Worm (Caenorhabditis elegans) whole organism, L1 larva: ENCODE data around the gene picc-1.

Experiments
- C16A3.4 ChIP-seq: fragments of 150-350 bp; optimal IDR thresholded peaks from 2 replicates; lab custom pipeline; 2014; ENCODE audit warnings: missing biosample characterization, missing genetic modification characterization
- C34B4.2 ChIP-seq: sonication (generic microtip); optimal IDR thresholded peaks from 2 replicates; lab custom pipeline; 2017; ENCODE audit warnings: mild to moderate bottlenecking, missing genetic modification characterization, missing compliant biosample characterization
- F16B12.6 ChIP-seq: fragments of 150-350 bp; optimal IDR thresholded peaks from 2 replicates; lab custom pipeline; 2014; ENCODE audit warnings: missing biosample characterization, missing genetic modification characterization
- ama-1 ChIP-seq: fragments of 150-350 bp; optimal IDR thresholded peaks from 2 replicates; lab custom pipeline; 2014
- ceh-63 ChIP-seq: fragments of 200-800 bp; sonication (Bioruptor generic); optimal IDR thresholded peaks from 2 replicates; lab custom pipeline; 2018; ENCODE audit warnings: mild to moderate bottlenecking, missing genetic modification characterization, missing compliant biosample characterization
- ceh-8 ChIP-seq: fragments of 200-800 bp; sonication (Bioruptor generic); optimal IDR thresholded peaks from 2 replicates; lab custom pipeline; 2018; ENCODE audit warnings: mild to moderate bottlenecking, missing genetic modification characterization, moderate library complexity, missing compliant biosample characterization
- dsc-1 ChIP-seq: sonication (generic microtip); optimal IDR thresholded peaks from 2 replicates; lab custom pipeline; 2016; ENCODE audit warnings: mild to moderate bottlenecking, missing genetic modification characterization, missing compliant biosample characterization
- efl-1 ChIP-seq, 4 experiments: fragments of 150-350 bp; optimal IDR thresholded peaks in 3 of 4; peaks in 1 of 4; 1 replicate in 1 of 4; 2 replicates in 3 of 4; lab custom pipeline; 2014; ENCODE audit warnings: missing biosample characterization in 2 of 4, missing genetic modification characterization in 2 of 4, missing genetic modification reagents in 2 of 4
- efl-3 ChIP-seq: fragments of 200-800 bp; sonication (Bioruptor generic); optimal IDR thresholded peaks from 2 replicates; lab custom pipeline; 2018; ENCODE audit warnings: mild to moderate bottlenecking, missing genetic modification characterization, missing compliant biosample characterization
- egl-13 ChIP-seq: sonication (generic microtip); optimal IDR thresholded peaks from 2 replicates; lab custom pipeline; 2016; ENCODE audit warnings: missing genotype, missing genetic modification reagents, missing genetic modification characterization, missing compliant biosample characterization
- egl-27 ChIP-seq, 2 experiments: fragments of 150-350 bp in 1 of 2; sonication (generic microtip); optimal IDR thresholded peaks; 3 replicates each; lab custom pipeline; 2017 to 2018; ENCODE audit warnings: missing biosample characterization in 2 of 2, missing genetic modification characterization in 2 of 2, missing genetic modification reagents in 2 of 2
- elt-2 ChIP-seq: sonication (generic microtip); optimal IDR thresholded peaks from 2 replicates; lab custom pipeline; 2016; ENCODE audit warnings: missing genetic modification characterization, mild to moderate bottlenecking, inconsistent platforms, missing compliant biosample characterization, missing genetic modification reagents
- fkh-10 ChIP-seq: sonication (generic microtip); optimal IDR thresholded peaks from 2 replicates; lab custom pipeline; 2017; ENCODE audit warnings: missing biosample characterization, missing genetic modification reagents, missing genetic modification characterization
- irx-1 ChIP-seq: sonication (generic microtip); optimal IDR thresholded peaks from 2 replicates; lab custom pipeline; 2016; ENCODE audit warnings: missing genetic modification characterization, missing compliant biosample characterization
- jun-1 ChIP-seq: fragments of 150-350 bp; optimal IDR thresholded peaks from 2 replicates; lab custom pipeline; 2014; ENCODE audit warnings: missing biosample characterization, missing genetic modification reagents, missing genetic modification characterization
- lin-15B ChIP-seq: fragments of 150-350 bp; sonication (generic microtip); optimal IDR thresholded peaks from 3 replicates; lab custom pipeline; 2014; ENCODE audit warnings: missing biosample characterization, missing genetic modification characterization
- lir-3 ChIP-seq: sonication (generic microtip); optimal IDR thresholded peaks from 2 replicates; lab custom pipeline; 2016; ENCODE audit warnings: mild to moderate bottlenecking, missing genetic modification characterization, moderate library complexity, missing compliant biosample characterization; ENCODE audit not compliant: poor library complexity
- mab-9 ChIP-seq: fragments of 200-800 bp; sonication (Bioruptor generic); IDR thresholded peaks from 2 replicates; pipeline ENCODE4 v1.3.6; 2022; ENCODE audit warnings: missing genetic modification reagents, missing genetic modification characterization, missing compliant biosample characterization
- mef-2 ChIP-seq: fragments of 150-350 bp; optimal IDR thresholded peaks from 2 replicates; lab custom pipeline; 2014; ENCODE audit warnings: missing biosample characterization, missing genetic modification characterization
- nhr-11 ChIP-seq: fragments of 150-350 bp; optimal IDR thresholded peaks from 2 replicates; lab custom pipeline; 2014; ENCODE audit warnings: missing biosample characterization, missing genetic modification characterization
- nhr-12 ChIP-seq: sonication (generic microtip); optimal IDR thresholded peaks from 2 replicates; lab custom pipeline; 2017; ENCODE audit warnings: missing biosample characterization, missing genetic modification characterization
- nhr-20 ChIP-seq: sonication (generic microtip); optimal IDR thresholded peaks from 2 replicates; lab custom pipeline; 2016; ENCODE audit warnings: mild to moderate bottlenecking, missing genetic modification characterization, missing compliant biosample characterization
- nhr-28 ChIP-seq: fragments of 150-350 bp; optimal IDR thresholded peaks from 2 replicates; lab custom pipeline; 2014; ENCODE audit warnings: missing biosample characterization, missing genetic modification characterization
- nhr-47 ChIP-seq: sonication (generic microtip); optimal IDR thresholded peaks from 2 replicates; lab custom pipeline; 2016; ENCODE audit warnings: mild to moderate bottlenecking, missing genetic modification characterization, moderate library complexity, missing compliant biosample characterization
- nhr-71 ChIP-seq: sonication (generic microtip); optimal IDR thresholded peaks from 2 replicates; lab custom pipeline; 2016; ENCODE audit warnings: mild to moderate bottlenecking, missing genetic modification characterization, moderate library complexity, missing compliant biosample characterization
- nhr-76 ChIP-seq: sonication (generic microtip); optimal IDR thresholded peaks from 2 replicates; lab custom pipeline; 2017; ENCODE audit warnings: missing biosample characterization, missing genetic modification characterization
- nhr-84 ChIP-seq: sonication (generic microtip); optimal IDR thresholded peaks from 2 replicates; lab custom pipeline; 2017; ENCODE audit warnings: missing biosample characterization, missing genetic modification characterization
- nhr-90 ChIP-seq: sonication (generic microtip); optimal IDR thresholded peaks from 2 replicates; lab custom pipeline; 2016; ENCODE audit warnings: mild to moderate bottlenecking, missing genetic modification characterization, missing compliant biosample characterization; ENCODE audit not compliant: poor library complexity
- pag-3 ChIP-seq: sonication (generic microtip); optimal IDR thresholded peaks from 2 replicates; lab custom pipeline; 2017; ENCODE audit warnings: missing genetic modification characterization, mild to moderate bottlenecking, missing compliant biosample characterization, antibody characterized with exemption, borderline replicate concordance; ENCODE audit not compliant: insufficient read depth
- pqm-1 ChIP-seq: sonication (generic microtip); optimal IDR thresholded peaks from 3 replicates; lab custom pipeline; 2017; ENCODE audit warnings: missing biosample characterization, missing genetic modification characterization
- snpc-4 ChIP-seq: fragments of 150-350 bp; optimal IDR thresholded peaks from 2 replicates; lab custom pipeline; 2014; ENCODE audit warnings: missing biosample characterization, missing genetic modification characterization
- sptf-1 ChIP-seq: fragments of 150-350 bp; optimal IDR thresholded peaks from 2 replicates; lab custom pipeline; 2014; ENCODE audit warnings: missing biosample characterization, missing genetic modification characterization
- sup-37 ChIP-seq: fragments of 200-800 bp; sonication (Bioruptor generic); optimal IDR thresholded peaks from 2 replicates; lab custom pipeline; 2018; ENCODE audit warnings: mild to moderate bottlenecking, missing genetic modification characterization, missing compliant biosample characterization
- swsn-7 ChIP-seq: sonication (generic microtip); optimal IDR thresholded peaks from 2 replicates; lab custom pipeline; 2016; ENCODE audit warnings: missing genetic modification characterization, missing compliant biosample characterization
- unc-130 ChIP-seq: fragments of 150-350 bp; optimal IDR thresholded peaks from 2 replicates; lab custom pipeline; 2017; ENCODE audit warnings: missing biosample characterization, missing genetic modification characterization, inconsistent platforms
- unc-30 ChIP-seq: sonication (generic microtip); optimal IDR thresholded peaks from 2 replicates; lab custom pipeline; 2017; ENCODE audit warnings: missing biosample characterization, missing genetic modification characterization
- unc-86 ChIP-seq: sonication (generic microtip); optimal IDR thresholded peaks from 2 replicates; lab custom pipeline; 2016; ENCODE audit warnings: missing genetic modification characterization, missing compliant biosample characterization
- unc-98 ChIP-seq: fragments of 200-800 bp; sonication (Bioruptor generic); IDR thresholded peaks from 2 replicates; pipeline ENCODE4 v1.3.6; 2022; ENCODE audit warnings: missing genetic modification characterization, missing compliant biosample characterization
- zip-4 ChIP-seq: fragments of 200-800 bp; sonication (Bioruptor generic); optimal IDR thresholded peaks from 2 replicates; lab custom pipeline; 2018; ENCODE audit warnings: mild to moderate bottlenecking, missing genetic modification characterization, moderate library complexity, missing compliant biosample characterization
- ztf-11 ChIP-seq, 2 experiments: sonication (generic microtip); optimal IDR thresholded peaks; 2 replicates each; lab custom pipeline; 2016 to 2017; ENCODE audit warnings: missing genetic modification characterization in 2 of 2, missing biosample characterization in 1 of 2, missing compliant biosample characterization in 1 of 2

The picc-1 gene

DNA sequence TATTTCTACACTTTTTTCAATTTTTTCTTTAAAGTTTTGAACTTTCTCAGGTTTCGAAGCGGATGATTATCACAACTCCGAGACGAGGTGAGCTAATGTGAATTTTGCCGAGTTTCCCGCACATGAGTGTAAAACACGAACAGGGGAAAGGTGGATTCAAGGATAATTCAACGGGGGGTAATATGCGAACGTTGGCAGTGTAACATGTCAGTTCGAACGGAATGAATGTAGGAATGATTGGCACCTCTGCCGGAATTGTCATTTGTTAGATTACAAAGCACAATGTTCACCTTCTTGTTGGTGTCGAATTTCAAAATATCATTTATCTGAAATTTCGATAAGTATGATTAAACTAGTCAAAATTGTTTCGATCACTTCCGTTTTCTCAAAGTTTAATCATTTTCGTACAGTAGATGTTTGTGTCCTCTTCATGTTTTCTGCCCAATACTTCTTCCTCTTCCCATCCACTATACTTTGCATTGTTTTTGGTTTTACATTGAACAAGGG lies at the start of gene picc-1:
TSS of gene picc-1 (plus strand) at position 51 of the 507 bp plus-strand sequence.
- TF ChIP-seq efl-1 (optimal IDR thresholded peaks at IDR 0.05; lab: Kevin White, UChicago) (no peak), efl-1 (GFP tag; optimal IDR thresholded peaks at IDR 0.05 in 1 of 2; lab: Kevin White, UChicago) (no peak), ama-1 (peak; percentile 85), irx-1 (no peak), elt-2 (tag; lab: Kevin White, UChicago) (peak; percentile 13), nhr-71 (tag; lab: Kevin White, UChicago) (peak; percentile 16)
- TF ChIP-seq, all 84 proteins: peak for 3

DNA sequence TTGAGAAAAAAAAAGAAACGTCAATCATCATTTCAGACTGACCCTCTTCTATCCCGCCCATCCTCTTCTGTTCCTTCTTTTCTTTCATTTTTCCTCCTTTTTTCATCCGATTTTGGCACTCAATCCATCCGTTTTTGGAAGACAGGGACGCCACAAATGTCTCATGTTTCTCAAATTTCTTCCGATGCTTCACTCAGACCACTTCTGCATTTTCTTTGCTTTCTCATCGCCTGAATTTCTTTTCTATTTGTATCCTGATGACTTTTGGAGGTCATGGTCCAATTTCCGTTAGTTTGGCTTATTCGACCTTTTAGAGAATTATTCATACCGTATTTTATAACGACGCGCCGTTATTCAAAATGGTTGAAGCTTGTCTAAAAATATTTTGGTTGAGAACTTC lies 46.2 kb upstream of the picc-1 start:
- TF ChIP-seq ceh-8 (GFP tag; lab: Kevin White, UChicago) (no peak), pag-3 (tag; lab: Kevin White, UChicago) (no peak), unc-86 (tag; lab: Kevin White, UChicago) (no peak), C34B4.2 (tag; lab: Kevin White, UChicago) (no peak), ztf-11 (tag; optimal IDR thresholded peaks at IDR 0.05; lab: Kevin White, UChicago) (no peak), lir-3 (tag; lab: Kevin White, UChicago) (no peak), nhr-20 (tag; lab: Kevin White, UChicago) (no peak), irx-1 (no peak), ceh-63 (no peak), nhr-71 (tag; lab: Kevin White, UChicago) (no peak), mab-9 (GFP tag; lab: Robert Waterston, UW) (no peak), efl-3 (no peak)

DNA sequence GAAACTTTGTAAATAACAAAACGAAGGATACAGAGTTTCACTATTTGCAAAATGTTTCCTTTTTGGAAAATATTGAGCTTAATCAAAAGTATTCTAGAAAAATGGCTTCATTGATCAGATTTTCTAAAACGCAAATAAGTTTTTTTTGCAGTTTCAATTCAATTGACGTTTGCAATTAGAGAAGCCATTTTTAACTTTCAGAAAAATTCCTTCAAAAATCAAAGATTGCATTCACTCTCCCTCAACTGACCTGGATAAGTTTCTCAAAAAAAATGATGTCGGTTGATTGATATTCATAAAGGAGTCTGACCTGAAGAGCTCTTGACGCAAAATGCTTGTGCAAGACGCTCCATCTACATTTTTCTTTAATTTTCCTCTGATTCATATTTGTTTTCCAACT lies 45.1 kb upstream of the picc-1 start:
- TF ChIP-seq fkh-10 (no peak), lin-15B (tag; lab: Kevin White, UChicago) (no peak), sup-37 (no peak), unc-30 (tag; lab: Kevin White, UChicago) (no peak), nhr-47 (no peak), nhr-12 (tag; lab: Kevin White, UChicago) (no peak), unc-130 (tag; lab: Kevin White, UChicago) (no peak), pqm-1 (tag; lab: Kevin White, UChicago) (no peak), egl-13 (tag; lab: Kevin White, UChicago) (no peak), egl-27 (tag; optimal IDR thresholded peaks at IDR 0.05; lab: Kevin White, UChicago) (no peak), jun-1 (tag; lab: Kevin White, UChicago) (no peak), mef-2 (tag; lab: Kevin White, UChicago) (no peak), C16A3.4 (no peak), nhr-76 (tag; lab: Kevin White, UChicago) (no peak), dsc-1 (tag; lab: Kevin White, UChicago) (no peak), swsn-7 (no peak)

DNA sequence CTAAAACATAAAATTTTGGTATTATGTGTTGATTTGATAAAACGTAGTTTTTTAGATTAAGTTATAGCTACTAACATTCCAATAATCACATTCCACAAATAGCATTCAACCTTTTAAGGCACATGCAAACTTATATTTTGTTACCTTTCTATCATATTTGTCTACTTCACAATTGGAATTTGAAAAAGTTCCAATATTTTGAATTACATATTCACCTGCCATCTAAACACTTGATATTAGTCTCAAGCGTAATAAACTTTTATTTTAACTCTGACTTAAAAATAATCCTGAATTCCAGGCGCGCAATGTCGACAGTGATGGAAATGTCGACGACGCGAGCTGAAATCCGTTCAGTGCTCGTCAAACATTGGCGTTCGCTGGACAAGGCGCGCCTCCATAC lies 43.1 kb upstream of the picc-1 start, which contains the start of gene acy-2:
TSS of gene acy-2 (plus strand) at position 301 of the 400 bp plus-strand sequence.
- TF ChIP-seq unc-98 (GFP tag; lab: Robert Waterston, UW): no peak
- TF ChIP-seq nhr-11 (tag; lab: Kevin White, UChicago): no peak
- TF ChIP-seq nhr-90 (tag; lab: Kevin White, UChicago): no peak
- TF ChIP-seq sptf-1: no peak
- TF ChIP-seq zip-4 (GFP tag; lab: Kevin White, UChicago): no peak
- no peak for TF ChIP-seq F16B12.6 (tag; lab: Kevin White, UChicago)
- TF ChIP-seq nhr-84 (tag; lab: Kevin White, UChicago): no peak
- TF ChIP-seq ama-1: no peak
- TF ChIP-seq snpc-4 (tag; lab: Kevin White, UChicago): no peak
- no peak for TF ChIP-seq nhr-28 (tag; lab: Kevin White, UChicago)
- TF ChIP-seq fkh-10: no peak
